Fruit fly (Drosophila melanogaster) whole organism, embryonic: ENCODE data around the gene Hsdl2.

ENCODE experiments used
- Awh ChIP-seq: fragments of 200-800 bp; sonication (Bioruptor generic); IDR thresholded peaks from 2 replicates; pipeline ENCODE4, ENCODE4 v1.3.6; 2022; ENCODE audit warnings: missing biosample characterization, missing genetic modification characterization
- CG10979 ChIP-seq: fragments of 200-800 bp; sonication (Bioruptor generic); optimal IDR thresholded peaks from 2 replicates; lab custom pipeline; 2018; ENCODE audit warnings: missing biosample characterization, mild to moderate bottlenecking, missing genetic modification characterization, moderate library complexity
- CG12104 ChIP-seq: fragments of 200-800 bp; sonication (Bioruptor generic); optimal IDR thresholded peaks from 3 replicates; lab custom pipeline; 2016; ENCODE audit warnings: missing biosample characterization, missing genetic modification characterization
- CG2875 ChIP-seq: fragments of 200-800 bp; sonication (Bioruptor generic); optimal IDR thresholded peaks from 2 replicates; lab custom pipeline; 2017; ENCODE audit warnings: missing biosample characterization, mild to moderate bottlenecking, missing genetic modification characterization, missing genetic modification reagents
- CG33213 ChIP-seq: fragments of 200-800 bp; sonication (Bioruptor generic); optimal IDR thresholded peaks from 3 replicates; lab custom pipeline; 2016; ENCODE audit warnings: missing biosample characterization, missing genetic modification characterization
- CG34224 ChIP-seq: fragments of 200-800 bp; sonication (Bioruptor generic); IDR thresholded peaks from 3 replicates; pipeline ENCODE4 v1.3.6; 2022; ENCODE audit warnings: missing biosample characterization, missing genetic modification characterization; ENCODE audit not compliant: partially characterized antibody
- NC2α ChIP-seq: fragments of 200-800 bp; sonication (Bioruptor generic); optimal IDR thresholded peaks from 2 replicates; lab custom pipeline; 2016; ENCODE audit warnings: missing biosample characterization, missing genetic modification characterization
- NfI ChIP-seq: fragments of 200-800 bp; sonication (Bioruptor generic); optimal IDR thresholded peaks from 3 replicates; lab custom pipeline; 2018; ENCODE audit warnings: missing biosample characterization, mild to moderate bottlenecking, missing genetic modification characterization, moderate library complexity
- Oaz ChIP-seq: fragments of 200-800 bp; sonication (Bioruptor generic); IDR thresholded peaks from 2 replicates; pipeline ENCODE4 v1.3.6; 2022; ENCODE audit warnings: missing biosample characterization, missing genetic modification characterization
- Oli ChIP-seq: fragments of 200-800 bp; sonication (Bioruptor generic); optimal IDR thresholded peaks from 2 replicates; lab custom pipeline; 2018; ENCODE audit warnings: missing biosample characterization, mild to moderate bottlenecking, missing genetic modification characterization, moderate library complexity
- az2 ChIP-seq: fragments of 200-800 bp; sonication (Bioruptor generic); optimal IDR thresholded peaks from 3 replicates; lab custom pipeline; 2016; ENCODE audit warnings: missing biosample characterization, missing genetic modification characterization
- caup ChIP-seq: fragments of 200-800 bp; sonication (Bioruptor generic); optimal IDR thresholded peaks from 3 replicates; lab custom pipeline; 2017; ENCODE audit warnings: missing biosample characterization, mild to moderate bottlenecking, missing genetic modification characterization, moderate library complexity; ENCODE audit not compliant: severe bottlenecking
- chif ChIP-seq, 2 experiments: fragments of 200-800 bp; sonication (Bioruptor generic); optimal IDR thresholded peaks; 3 replicates each; lab custom pipeline; 2016; ENCODE audit warnings: missing biosample characterization in 2 of 2, missing genetic modification characterization in 2 of 2
- inv ChIP-seq: fragments of 200-800 bp; sonication (Bioruptor generic); IDR thresholded peaks from 2 replicates; pipeline ENCODE4 v1.3.6; 2022; ENCODE audit warnings: missing biosample characterization, missing genetic modification characterization; ENCODE audit not compliant: partially characterized antibody
- maf-S ChIP-seq: fragments of 200-800 bp; sonication (Bioruptor generic); optimal IDR thresholded peaks from 2 replicates; lab custom pipeline; 2016; ENCODE audit warnings: missing biosample characterization, missing genetic modification characterization
- pho ChIP-seq: fragments of 200-800 bp; sonication (Bioruptor generic); optimal IDR thresholded peaks from 2 replicates; lab custom pipeline; 2016; ENCODE audit warnings: missing biosample characterization, missing genetic modification characterization
- sqz ChIP-seq: fragments of 200-800 bp; sonication (Bioruptor generic); optimal IDR thresholded peaks from 3 replicates; lab custom pipeline; 2018; ENCODE audit warnings: missing biosample characterization, mild to moderate bottlenecking, missing genetic modification characterization
- toy ChIP-seq: fragments of 200-800 bp; sonication (Bioruptor generic); IDR thresholded peaks from 2 replicates; pipeline ENCODE4 v1.3.6; 2022; ENCODE audit warnings: missing biosample characterization, missing genetic modification characterization
- twi ChIP-seq: fragments of 200-800 bp; optimal IDR thresholded peaks from 2 replicates; lab custom pipeline; 2019; ENCODE audit warnings: missing biosample characterization, mild to moderate bottlenecking, missing genetic modification characterization, moderate library complexity

Gene Hsdl2

dm6 chr3R:27706581-27707181, 29.4 kb downstream of the Hsdl2 start, which contains the start of the genes CROT and CG12877 (continued):
- no peak for TF ChIP-seq CG33213 (GFP tag; lab: Kevin White, UChicago)
- TF ChIP-seq pho (GFP tag; lab: Kevin White, UChicago) = peak; percentile 50
- TF ChIP-seq sqz (GFP tag; lab: Kevin White, UChicago) = no peak
- no peak for TF ChIP-seq CG34224
- peak; percentile 58 for TF ChIP-seq caup
- TF ChIP-seq Awh (GFP tag; lab: Robert Waterston, UW) = peak; percentile 66; the same call in 1 of the 2 replicates
- TF ChIP-seq toy (GFP tag; lab: Robert Waterston, UW) = no peak
- peak; percentile 16 to 51 for TF ChIP-seq chif (GFP tag; optimal IDR thresholded peaks at IDR 0.05; lab: Kevin White, UChicago)
- peak; percentile 68; the same call in 1 of the 2 replicates for TF ChIP-seq Oaz
- TF ChIP-seq Oli (tag; lab: Kevin White, UChicago) = peak; percentile 81
- peak; percentile 79 for TF ChIP-seq NfI (GFP tag; lab: Kevin White, UChicago)
- peak; percentile 84 for TF ChIP-seq az2 (GFP tag; lab: Kevin White, UChicago)
- peak; percentile 29 for TF ChIP-seq CG2875
- peak; percentile 71 for TF ChIP-seq CG12104 (GFP tag; lab: Kevin White, UChicago)
- TF ChIP-seq NC2α (GFP tag; lab: Kevin White, UChicago) = no peak
- no peak for TF ChIP-seq inv (GFP tag; lab: Robert Waterston, UW)
- peak; percentile 30 for TF ChIP-seq maf-S (GFP tag; lab: Kevin White, UChicago)
- peak; percentile 81 for TF ChIP-seq twi (tag; lab: Kevin White, UChicago)
- TF ChIP-seq CG10979 (tag; lab: Kevin White, UChicago) = peak; percentile 62
